Worm (Caenorhabditis elegans): ENCODE data around the gene C12D8.13.

C12D8.13 gene

DNA sequence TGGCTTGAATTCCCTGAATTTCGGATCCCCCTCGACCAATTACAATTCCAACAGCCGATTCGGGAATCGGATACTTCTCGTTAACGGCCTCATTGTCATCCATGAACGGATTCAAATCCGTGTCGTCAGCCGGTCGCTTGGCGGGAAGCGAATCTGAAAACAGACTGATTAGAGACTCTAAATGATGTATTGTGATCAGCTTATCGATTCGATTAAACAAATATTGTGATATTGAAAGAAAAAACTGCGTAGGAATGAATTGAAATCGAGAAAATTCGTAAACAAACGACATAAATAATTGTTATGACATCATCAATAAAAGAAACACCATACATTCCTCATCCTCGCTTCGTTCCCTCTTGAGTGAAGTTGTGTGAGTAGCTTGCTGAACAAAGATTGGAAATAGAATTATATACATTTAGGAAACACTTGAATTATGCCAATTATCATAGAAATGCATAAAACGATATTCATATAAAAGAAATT is 17.5 kb upstream of the C12D8.13 start:
- peak; percentile 67 for TF ChIP-seq lin-38 (GFP tag; IDR thresholded peaks at IDR 0.05)
- TF ChIP-seq pha-4 (GFP tag; IDR thresholded peaks at IDR 0.05) = peak; percentile 50; the same call in 1 of the 2 replicates
- no peak for TF ChIP-seq pha-4 (tag; optimal IDR thresholded peaks at IDR 0.05)
- TF ChIP-seq Y75B8A.6 (GFP tag; IDR thresholded peaks at IDR 0.05) = 0 out of 2 replicates have a peak, but pooled peaks have one; percentile 79
- peak; percentile 32; the same call in 1 of the 2 replicates for TF ChIP-seq daf-19 (GFP tag; conservative IDR thresholded peaks at IDR 0.05)
- 0 out of 2 replicates have a peak, but pooled peaks have one; percentile 23 for TF ChIP-seq Y48G9A.11 (GFP tag; IDR thresholded peaks at IDR 0.05)
- peak; percentile 18 for TF ChIP-seq Y5F2A.4 (GFP tag; optimal IDR thresholded peaks at IDR 0.05)
- TF ChIP-seq ama-1 (optimal IDR thresholded peaks at IDR 0.05) = peak; percentile 87
- TF ChIP-seq mxl-2 (GFP tag; conservative IDR thresholded peaks at IDR 0.05) = no peak
- TF ChIP-seq ctbp-1 (GFP tag; IDR thresholded peaks at IDR 0.05) = 0 out of 2 replicates have a peak, but pooled peaks have one; percentile 49
- no peak for TF ChIP-seq zip-2 (tag; optimal IDR thresholded peaks at IDR 0.05)
- peak; percentile 48 for TF ChIP-seq F49E8.2 (tag; optimal IDR thresholded peaks at IDR 0.05; ENCODE audit: borderline replicate concordance)
- peak; percentile 55 for TF ChIP-seq sdz-12 (GFP tag; optimal IDR thresholded peaks at IDR 0.05)
- no peak for TF ChIP-seq cey-2 (tag; optimal IDR thresholded peaks at IDR 0.05; ENCODE audit: borderline replicate concordance, insufficient read depth)
- peak; percentile 3 for TF ChIP-seq mes-2 (tag; optimal IDR thresholded peaks at IDR 0.05; ENCODE audit: poor library complexity, severe bottlenecking)
- TF ChIP-seq ceh-44 (GFP tag; IDR thresholded peaks at IDR 0.05) = no peak
- no peak for TF ChIP-seq dmd-6 (GFP tag; IDR thresholded peaks at IDR 0.05)
- TF ChIP-seq arid-1 (GFP tag; conservative IDR thresholded peaks at IDR 0.05) = 0 out of 2 replicates have a peak, but pooled peaks have one; percentile 6
- no peak for TF ChIP-seq ZK337.2 (GFP tag; IDR thresholded peaks at IDR 0.05)
- peak; percentile 33; the same call in 1 of the 2 replicates for TF ChIP-seq mdt-29 (GFP tag; IDR thresholded peaks at IDR 0.05)
- TF ChIP-seq set-16 (GFP tag; IDR thresholded peaks at IDR 0.05) = no peak
- peak; percentile 42 for TF ChIP-seq unc-130 (GFP tag; optimal IDR thresholded peaks at IDR 0.05)
- TF ChIP-seq ceh-20 (GFP tag; IDR thresholded peaks at IDR 0.05) = no peak

DNA sequence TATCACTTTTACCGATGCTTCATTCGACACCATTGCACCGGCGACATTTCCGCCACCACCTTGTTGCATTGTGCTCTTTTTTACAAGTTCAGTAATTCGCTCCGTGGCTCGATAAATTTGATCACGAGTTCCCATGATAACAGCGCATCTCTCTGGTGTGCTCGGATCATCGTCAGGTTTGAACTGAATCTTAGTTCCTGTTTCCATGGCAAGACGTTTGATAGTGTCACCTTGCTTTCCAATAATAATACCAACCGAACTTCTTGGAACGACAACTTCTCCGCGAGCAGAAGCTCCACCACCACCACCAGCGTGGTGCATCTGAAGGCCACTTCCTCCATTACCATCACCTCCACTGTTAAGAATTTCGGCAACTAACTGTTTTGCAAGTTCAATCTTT is 16.7 kb upstream of the C12D8.13 start:
- TF ChIP-seq aha-1 (tag) (peak; percentile 96), nhr-41 (GFP tag; IDR thresholded peaks at IDR 0.05) (no peak)

DNA sequence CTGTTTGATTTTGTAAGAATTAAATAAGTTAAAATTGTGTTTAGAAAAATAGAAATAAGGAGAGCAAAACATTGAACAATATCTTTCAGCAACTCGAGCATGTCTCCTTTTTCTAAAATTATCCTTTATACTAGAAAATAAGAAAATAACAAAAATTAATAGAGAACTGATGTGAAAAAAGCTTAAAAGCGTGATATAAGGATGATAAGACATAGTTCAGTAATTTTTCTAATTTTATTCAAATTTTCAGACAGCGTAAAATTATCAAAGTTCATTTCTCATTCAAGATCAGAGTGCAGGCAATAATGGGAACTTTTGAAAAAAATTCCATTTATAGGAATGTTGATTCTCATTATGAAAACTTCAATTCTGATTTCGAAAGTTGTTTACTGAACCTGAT is 12.8 kb upstream of the C12D8.13 start, which contains the start of gene str-182:
Gene str-182 (minus strand): TSS at position 101 of the 400 bp plus-strand sequence.
- TF ChIP-seq arid-1 (GFP tag; conservative IDR thresholded peaks at IDR 0.05) (no peak), ama-1 (optimal IDR thresholded peaks at IDR 0.05) (no peak), zip-2 (tag; optimal IDR thresholded peaks at IDR 0.05) (no peak), sdz-12 (GFP tag; optimal IDR thresholded peaks at IDR 0.05) (no peak), nhr-10 (tag; optimal IDR thresholded peaks at IDR 0.05) (no peak), ceh-44 (GFP tag; IDR thresholded peaks at IDR 0.05) (no peak), egl-43 (GFP tag; IDR thresholded peaks at IDR 0.05) (no peak)

DNA sequence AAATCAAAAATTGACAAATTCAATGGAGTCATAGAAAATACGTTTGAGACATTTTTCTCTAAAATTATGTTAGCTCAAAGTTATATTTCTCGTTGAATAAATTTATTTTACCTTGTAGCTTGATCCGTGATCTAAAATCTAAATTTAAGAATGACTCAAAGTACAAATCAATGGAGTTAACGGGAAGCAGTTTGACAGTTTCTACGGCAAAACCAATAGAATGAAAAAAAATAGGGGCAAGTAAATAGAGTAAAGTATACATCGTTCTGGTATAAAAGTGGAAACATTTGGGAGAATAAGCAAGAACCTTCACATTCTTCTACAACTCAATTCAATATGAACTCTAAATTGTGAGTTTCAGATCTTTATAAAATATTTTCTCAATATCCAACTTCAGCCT is 10.4 kb upstream of the C12D8.13 start, which contains the start of gene fipr-6:
Gene fipr-6 (plus strand): TSS at position 301 of the 400 bp plus-strand sequence.
- TF ChIP-seq nhr-41 (GFP tag; IDR thresholded peaks at IDR 0.05) (no peak), nhr-28 (tag; optimal IDR thresholded peaks at IDR 0.05) (no peak), ZK546.5 (tag; optimal IDR thresholded peaks at IDR 0.05) (no peak), egl-27 (tag; optimal IDR thresholded peaks at IDR 0.05) (no peak), snpc-1.2 (GFP tag; IDR thresholded peaks at IDR 0.05) (no peak), snpc-4 (tag; optimal IDR thresholded peaks at IDR 0.05) (no peak), T26A8.4 (GFP tag; IDR thresholded peaks at IDR 0.05) (no peak), tag-97 (GFP tag; IDR thresholded peaks at IDR 0.05) (no peak), nhr-11 (tag; optimal IDR thresholded peaks at IDR 0.05) (no peak), mxl-3 (GFP tag; optimal IDR thresholded peaks at IDR 0.05) (no peak), lin-39 (tag; optimal IDR thresholded peaks at IDR 0.05) (no peak), egl-43 (GFP tag; IDR thresholded peaks at IDR 0.05) (no peak), ztf-7 (tag; optimal IDR thresholded peaks at IDR 0.05) (no peak)
